Fruit fly (Drosophila melanogaster) whole organism, embryonic: ENCODE data around the gene CG17010.

Source experiments
- ATbp ChIP-seq: fragments of 200-800 bp; sonication (Bioruptor generic); optimal IDR thresholded peaks from 2 replicates; lab custom pipeline; 2017; ENCODE audit warnings: missing biosample characterization, mild to moderate bottlenecking, missing genetic modification characterization, missing genetic modification reagents
- CG10431 ChIP-seq: fragments of 200-800 bp; sonication (Bioruptor generic); optimal IDR thresholded peaks from 3 replicates; lab custom pipeline; 2018; ENCODE audit warnings: missing biosample characterization, mild to moderate bottlenecking, missing genetic modification characterization
- CG11085 ChIP-seq: fragments of 200-800 bp; sonication (Bioruptor generic); IDR thresholded peaks from 2 replicates; pipeline ENCODE4 v1.3.6; 2022; ENCODE audit warnings: missing biosample characterization, missing genetic modification characterization
- CG11398 ChIP-seq: fragments of 200-800 bp; sonication (Bioruptor generic); optimal IDR thresholded peaks from 2 replicates; lab custom pipeline; 2016; ENCODE audit warnings: missing biosample characterization, missing genetic modification characterization
- CG12236 ChIP-seq: fragments of 200-800 bp; sonication (Bioruptor generic); optimal IDR thresholded peaks from 2 replicates; lab custom pipeline; 2016; ENCODE audit warnings: missing biosample characterization, missing genetic modification characterization
- CG15601 ChIP-seq: fragments of 200-800 bp; sonication (Bioruptor generic); optimal IDR thresholded peaks from 3 replicates; lab custom pipeline; 2019; ENCODE audit warnings: missing biosample characterization, mild to moderate bottlenecking, missing genetic modification characterization, moderate library complexity
- CG16815 ChIP-seq: fragments of 200-800 bp; sonication (Bioruptor generic); optimal IDR thresholded peaks from 3 replicates; lab custom pipeline; 2017; ENCODE audit warnings: missing biosample characterization, mild to moderate bottlenecking, missing genetic modification characterization
- CG17829 ChIP-seq: fragments of 200-800 bp; optimal IDR thresholded peaks from 2 replicates; lab custom pipeline; 2019; ENCODE audit warnings: missing biosample characterization, mild to moderate bottlenecking, missing genetic modification characterization, moderate library complexity
- CG18476 ChIP-seq: fragments of 200-800 bp; sonication (Bioruptor generic); optimal IDR thresholded peaks from 2 replicates; lab custom pipeline; 2016; ENCODE audit warnings: missing biosample characterization, mild to moderate bottlenecking, missing genetic modification characterization
- CG2199 ChIP-seq: fragments of 200-800 bp; sonication (Bioruptor generic); IDR thresholded peaks from 3 replicates; pipeline ENCODE4 v1.3.6; 2022; ENCODE audit warnings: missing biosample characterization, missing genetic modification characterization
- CG2202 ChIP-seq: fragments of 200-800 bp; sonication (Bioruptor generic); optimal IDR thresholded peaks from 2 replicates; lab custom pipeline; 2018; ENCODE audit warnings: missing biosample characterization, mild to moderate bottlenecking, missing genetic modification characterization
- CG3281 ChIP-seq: fragments of 200-800 bp; sonication (Bioruptor generic); optimal IDR thresholded peaks from 3 replicates; lab custom pipeline; 2017; ENCODE audit warnings: missing biosample characterization, mild to moderate bottlenecking, missing genetic modification characterization
- CG33557 ChIP-seq: fragments of 200-800 bp; sonication (Bioruptor generic); optimal IDR thresholded peaks from 2 replicates; lab custom pipeline; 2019; ENCODE audit warnings: missing biosample characterization, mild to moderate bottlenecking, missing genetic modification characterization, moderate library complexity
- CG3407 ChIP-seq: fragments of 200-800 bp; sonication (Bioruptor generic); optimal IDR thresholded peaks from 2 replicates; lab custom pipeline; 2018; ENCODE audit warnings: missing biosample characterization, mild to moderate bottlenecking, missing genetic modification characterization
- CG3995 ChIP-seq: fragments of 200-800 bp; sonication (Bioruptor generic); optimal IDR thresholded peaks from 3 replicates; lab custom pipeline; 2016; ENCODE audit warnings: missing biosample characterization, missing genetic modification characterization
- CG6791 ChIP-seq: fragments of 200-800 bp; sonication (Bioruptor generic); IDR thresholded peaks from 3 replicates; pipeline ENCODE4 v1.3.6; 2022; ENCODE audit warnings: missing biosample characterization, missing genetic modification characterization; ENCODE audit not compliant: partially characterized antibody
- CG8281 ChIP-seq: fragments of 200-800 bp; sonication (Bioruptor generic); optimal IDR thresholded peaks from 2 replicates; lab custom pipeline; 2018; ENCODE audit warnings: missing biosample characterization, mild to moderate bottlenecking, missing genetic modification characterization, moderate library complexity
- CG8359 ChIP-seq: fragments of 200-800 bp; sonication (Bioruptor generic); optimal IDR thresholded peaks from 2 replicates; lab custom pipeline; 2017; ENCODE audit warnings: missing biosample characterization, mild to moderate bottlenecking, missing genetic modification characterization, borderline replicate concordance
- Deaf1 ChIP-seq: fragments of 200-800 bp; optimal IDR thresholded peaks from 3 replicates; lab custom pipeline; 2019; ENCODE audit warnings: missing biosample characterization, mild to moderate bottlenecking, missing genetic modification characterization, moderate library complexity
- Doc2 ChIP-seq: fragments of 200-800 bp; sonication (Bioruptor generic); IDR thresholded peaks from 2 replicates; pipeline ENCODE4 v1.3.6; 2022; ENCODE audit warnings: missing biosample characterization, missing genetic modification characterization
- Fer1 ChIP-seq: fragments of 200-800 bp; sonication (Bioruptor generic); optimal IDR thresholded peaks from 2 replicates; lab custom pipeline; 2017; ENCODE audit warnings: missing biosample characterization, mild to moderate bottlenecking, missing genetic modification characterization
- HLH3B ChIP-seq: fragments of 200-800 bp; sonication (Bioruptor generic); IDR thresholded peaks from 2 replicates; pipeline ENCODE4 v1.3.6; 2022; ENCODE audit warnings: missing biosample characterization, missing genetic modification characterization
- Hand ChIP-seq: fragments of 200-800 bp; sonication (Bioruptor generic); optimal IDR thresholded peaks from 2 replicates; lab custom pipeline; 2017; ENCODE audit warnings: mild to moderate bottlenecking, missing biosample characterization, missing genetic modification reagents, missing genetic modification characterization
- HmgZ ChIP-seq: fragments of 200-800 bp; sonication (Bioruptor generic); optimal IDR thresholded peaks from 2 replicates; lab custom pipeline; 2018; ENCODE audit warnings: missing biosample characterization, mild to moderate bottlenecking, missing genetic modification characterization
- Hr78 ChIP-seq, 2 experiments: fragments of 200-800 bp in 1 of 2; fragments of >200 bp in 1 of 2; sonication (Bioruptor generic) in 1 of 2; optimal IDR thresholded peaks; 2 replicates each; lab custom pipeline; 2017 to 2019; ENCODE audit warnings: missing biosample characterization in 2 of 2, missing genetic modification characterization in 2 of 2, mild to moderate bottlenecking in 1 of 2, moderate library complexity in 1 of 2
- Lim3 ChIP-seq: fragments of 200-800 bp; sonication (Bioruptor generic); IDR thresholded peaks from 2 replicates; pipeline ENCODE4 v1.3.6; 2022; ENCODE audit warnings: missing biosample characterization, missing genetic modification characterization
- MTF-1 ChIP-seq: fragments of 200-800 bp; sonication (Bioruptor generic); optimal IDR thresholded peaks from 2 replicates; lab custom pipeline; 2018; ENCODE audit warnings: missing biosample characterization, mild to moderate bottlenecking, missing genetic modification characterization, borderline replicate concordance
- NC2α ChIP-seq: fragments of 200-800 bp; sonication (Bioruptor generic); optimal IDR thresholded peaks from 2 replicates; lab custom pipeline; 2016; ENCODE audit warnings: missing biosample characterization, missing genetic modification characterization
- NC2β ChIP-seq: fragments of 200-800 bp; sonication (Bioruptor generic); optimal IDR thresholded peaks from 2 replicates; lab custom pipeline; 2016; ENCODE audit warnings: missing biosample characterization, missing genetic modification characterization
- Scr ChIP-seq: fragments of 200-800 bp; sonication (Bioruptor generic); IDR thresholded peaks from 2 replicates; pipeline ENCODE4 v1.3.6; 2022; ENCODE audit warnings: missing biosample characterization, missing genetic modification characterization; ENCODE audit not compliant: partially characterized antibody
- amos ChIP-seq: fragments of 200-800 bp; sonication (Bioruptor generic); IDR thresholded peaks from 2 replicates; pipeline ENCODE4 v1.3.6; 2022; ENCODE audit warnings: missing biosample characterization, missing genetic modification characterization; ENCODE audit not compliant: partially characterized antibody
- ara ChIP-seq: fragments of 200-800 bp; sonication (Bioruptor generic); IDR thresholded peaks from 2 replicates; pipeline ENCODE4 v1.3.6; 2022; ENCODE audit warnings: missing biosample characterization, missing genetic modification characterization
- disco-r ChIP-seq: fragments of 200-800 bp; sonication (Bioruptor generic); optimal IDR thresholded peaks from 2 replicates; lab custom pipeline; 2016; ENCODE audit warnings: missing biosample characterization, missing genetic modification characterization
- fu2 ChIP-seq: fragments of 200-800 bp; sonication (Bioruptor generic); optimal IDR thresholded peaks from 2 replicates; lab custom pipeline; 2016; ENCODE audit warnings: missing biosample characterization, missing genetic modification characterization
- her ChIP-seq: fragments of 200-800 bp; sonication (Bioruptor generic); optimal IDR thresholded peaks from 2 replicates; lab custom pipeline; 2016; ENCODE audit warnings: missing biosample characterization, missing genetic modification characterization
- jing ChIP-seq: fragments of 200-800 bp; sonication (Bioruptor generic); optimal IDR thresholded peaks from 2 replicates; lab custom pipeline; 2018; ENCODE audit warnings: missing biosample characterization, mild to moderate bottlenecking, missing genetic modification characterization
- lola ChIP-seq, 3 experiments: fragments of >200 bp in 2 of 3; fragments of 200-800 bp in 1 of 3; sonication (Bioruptor generic) in 1 of 3; optimal IDR thresholded peaks; 2 replicates each; lab custom pipeline; 2017 to 2019; ENCODE audit warnings: missing biosample characterization in 3 of 3, missing genetic modification characterization in 3 of 3, mild to moderate bottlenecking in 1 of 3, moderate library complexity in 1 of 3
- mirr ChIP-seq: fragments of 200-800 bp; sonication (Bioruptor generic); optimal IDR thresholded peaks from 3 replicates; lab custom pipeline; 2018; ENCODE audit warnings: missing biosample characterization, mild to moderate bottlenecking, missing genetic modification characterization
- nau ChIP-seq: fragments of 200-800 bp; sonication (Bioruptor generic); optimal IDR thresholded peaks from 3 replicates; lab custom pipeline; 2017; ENCODE audit warnings: missing biosample characterization, mild to moderate bottlenecking, missing genetic modification characterization, missing genetic modification reagents
- nerfin-2 ChIP-seq: fragments of 200-800 bp; sonication (Bioruptor generic); IDR thresholded peaks from 2 replicates; pipeline ENCODE4 v1.3.6; 2022; ENCODE audit warnings: missing biosample characterization, missing genetic modification characterization; ENCODE audit not compliant: partially characterized antibody
- onecut ChIP-seq: fragments of 200-800 bp; sonication (Bioruptor generic); IDR thresholded peaks from 2 replicates; pipeline ENCODE4 v1.3.6; 2022; ENCODE audit warnings: missing biosample characterization, missing genetic modification characterization
- org-1 ChIP-seq: fragments of 200-800 bp; sonication (Bioruptor generic); optimal IDR thresholded peaks from 2 replicates; lab custom pipeline; 2017; ENCODE audit warnings: missing biosample characterization, missing genetic modification characterization
- salm ChIP-seq: fragments of 200-800 bp; sonication (Bioruptor generic); optimal IDR thresholded peaks from 2 replicates; lab custom pipeline; 2018; ENCODE audit warnings: missing biosample characterization, mild to moderate bottlenecking, missing genetic modification characterization
- sd ChIP-seq: fragments of 200-800 bp; sonication (Bioruptor generic); optimal IDR thresholded peaks from 3 replicates; lab custom pipeline; 2018; ENCODE audit warnings: missing biosample characterization, mild to moderate bottlenecking, missing genetic modification characterization, moderate library complexity
- seq ChIP-seq: fragments of 200-800 bp; sonication (Bioruptor generic); IDR thresholded peaks from 2 replicates; pipeline ENCODE4 v1.3.6; 2022; ENCODE audit warnings: missing biosample characterization, missing genetic modification characterization
- so ChIP-seq: fragments of 200-800 bp; sonication (Bioruptor generic); IDR thresholded peaks from 3 replicates; pipeline ENCODE4 v1.3.6; 2022; ENCODE audit warnings: missing biosample characterization, missing genetic modification characterization
- sob ChIP-seq: fragments of 200-800 bp; sonication (Bioruptor generic); IDR thresholded peaks from 2 replicates; pipeline ENCODE4 v1.3.6; 2022; ENCODE audit warnings: missing biosample characterization, missing genetic modification characterization
- stc ChIP-seq: fragments of 200-800 bp; sonication (Bioruptor generic); IDR thresholded peaks from 2 replicates; pipeline ENCODE4 v1.3.6; 2022; ENCODE audit warnings: missing biosample characterization, missing genetic modification characterization
- zen2 ChIP-seq: fragments of 200-800 bp; sonication (Bioruptor generic); IDR thresholded peaks from 3 replicates; pipeline ENCODE4 v1.3.6; 2022; ENCODE audit warnings: missing biosample characterization, missing genetic modification characterization; ENCODE audit not compliant: partially characterized antibody

Gene CG17010

dm6 chr2L:12365964-12366482, 9.8 kb downstream of the CG17010 start (continued):
- TF ChIP-seq amos, result no peak
- TF ChIP-seq Hr78 (GFP tag; optimal IDR thresholded peaks at IDR 0.05; lab: Kevin White, UChicago), result peak in 1 of 2 experiments; percentile 41
- no peak for TF ChIP-seq CG18476 (GFP tag; lab: Kevin White, UChicago)
- TF ChIP-seq CG16815 (GFP tag; lab: Kevin White, UChicago), result no peak
- TF ChIP-seq CG2202 (tag; lab: Kevin White, UChicago), result peak; percentile 40
- peak; percentile 12 for TF ChIP-seq CG8359 (GFP tag; lab: Kevin White, UChicago)
- TF ChIP-seq MTF-1 (GFP tag; lab: Kevin White, UChicago), result peak; percentile 68
- no peak for TF ChIP-seq jing (GFP tag; lab: Kevin White, UChicago)
- TF ChIP-seq onecut (GFP tag; lab: Robert Waterston, UW), result peak; percentile 26; the same call in 1 of the 2 replicates
- TF ChIP-seq Scr (GFP tag; lab: Robert Waterston, UW), result no peak
- TF ChIP-seq seq (GFP tag; lab: Robert Waterston, UW), result no peak
- peak; percentile 68 for TF ChIP-seq ATbp (GFP tag; lab: Kevin White, UChicago)
- no peak for TF ChIP-seq CG11085
- peak; percentile 27 for TF ChIP-seq CG8281
- peak; percentile 50; the same call in 1 of the 3 replicates for TF ChIP-seq zen2 (GFP tag; lab: Robert Waterston, UW)
- TF ChIP-seq her (GFP tag; lab: Kevin White, UChicago), result peak; percentile 26
- peak; percentile 33 for TF ChIP-seq CG33557 (GFP tag; lab: Kevin White, UChicago)
- no peak for TF ChIP-seq CG11398 (GFP tag; lab: Kevin White, UChicago)
- TF ChIP-seq salm (tag; lab: Kevin White, UChicago), result peak; percentile 55
- TF ChIP-seq lola (GFP tag; optimal IDR thresholded peaks at IDR 0.05; lab: Kevin White, UChicago), result no peak
- TF ChIP-seq HmgZ (tag; lab: Kevin White, UChicago), result peak; percentile 9
- TF ChIP-seq org-1, result peak; percentile 44
- TF ChIP-seq disco-r (GFP tag; lab: Kevin White, UChicago), result peak; percentile 51
- TF ChIP-seq HLH3B (GFP tag; lab: Robert Waterston, UW), result peak; percentile 36; the same call in 1 of the 2 replicates
- TF ChIP-seq sob (GFP tag; lab: Robert Waterston, UW), result 0 out of 2 replicates have a peak, but pooled peaks have one; percentile 16
- TF ChIP-seq Deaf1 (tag; lab: Kevin White, UChicago), result peak; percentile 94
- TF ChIP-seq CG12236 (GFP tag; lab: Kevin White, UChicago), result no peak
- TF ChIP-seq nau (GFP tag; lab: Kevin White, UChicago), result peak; percentile 64
- TF ChIP-seq Doc2 (GFP tag; lab: Robert Waterston, UW), result no peak
- TF ChIP-seq CG3995 (GFP tag; lab: Kevin White, UChicago), result no peak
- TF ChIP-seq Lim3, result no peak
- peak; percentile 44 for TF ChIP-seq CG3407 (GFP tag; lab: Kevin White, UChicago)
- TF ChIP-seq CG15601 (tag; lab: Kevin White, UChicago), result peak; percentile 57
- TF ChIP-seq CG2199, result peak; percentile 87; the same call in 2 of the 3 replicates
- no peak for TF ChIP-seq NC2α (GFP tag; lab: Kevin White, UChicago)
- peak; percentile 20 for TF ChIP-seq CG10431
- TF ChIP-seq stc, result 0 out of 2 replicates have a peak, but pooled peaks have one; percentile 5
- peak; percentile 48 for TF ChIP-seq sd (tag; lab: Kevin White, UChicago)
- peak; percentile 63 for TF ChIP-seq Fer1 (GFP tag; lab: Kevin White, UChicago)
- 0 out of 3 replicates have a peak, but pooled peaks have one; percentile 10 for TF ChIP-seq CG6791 (GFP tag; lab: Robert Waterston, UW)
- TF ChIP-seq CG17829, result no peak
- no peak for TF ChIP-seq Hand (GFP tag; lab: Kevin White, UChicago)
- TF ChIP-seq CG3281 (GFP tag; lab: Kevin White, UChicago), result peak; percentile 36
- TF ChIP-seq so (GFP tag; lab: Robert Waterston, UW), result 0 out of 3 replicates have a peak, but pooled peaks have one; percentile 13
- no peak for TF ChIP-seq nerfin-2 (GFP tag; lab: Robert Waterston, UW)
- no peak for TF ChIP-seq NC2β (GFP tag; lab: Kevin White, UChicago)
- peak; percentile 90 for TF ChIP-seq mirr
- TF ChIP-seq ara, result no peak
- no peak for TF ChIP-seq fu2 (GFP tag; lab: Kevin White, UChicago)
